Fruit fly (Drosophila melanogaster) whole organism, embryonic: ENCODE data around the gene Gr98b.

ENCODE experiments used
- Atf-2 ChIP-seq: fragments of 200-800 bp; sonication (Bioruptor generic); optimal IDR thresholded peaks from 2 replicates; lab custom pipeline; 2016; ENCODE audit warnings: missing biosample characterization, missing genetic modification characterization
- B-H2 ChIP-seq: fragments of 200-800 bp; sonication (Bioruptor generic); optimal IDR thresholded peaks from 2 replicates; lab custom pipeline; 2018; ENCODE audit warnings: missing biosample characterization, mild to moderate bottlenecking, missing genetic modification characterization
- BEAF-32 ChIP-seq: fragments of 200-800 bp; sonication (Bioruptor generic); optimal IDR thresholded peaks from 3 replicates; lab custom pipeline; 2017; ENCODE audit warnings: missing biosample characterization, missing genetic modification characterization, mild to moderate bottlenecking, moderate library complexity, missing genetic modification reagents
- Blimp-1 ChIP-seq: fragments of 200-800 bp; sonication (Bioruptor generic); optimal IDR thresholded peaks from 3 replicates; lab custom pipeline; 2018; ENCODE audit warnings: missing biosample characterization, missing genetic modification characterization, mild to moderate bottlenecking, moderate library complexity, missing genetic modification reagents
- BtbVII ChIP-seq: fragments of 200-800 bp; sonication (Bioruptor generic); optimal IDR thresholded peaks from 3 replicates; lab custom pipeline; 2017; ENCODE audit warnings: missing biosample characterization, mild to moderate bottlenecking, missing genetic modification characterization
- Bteb2 ChIP-seq: fragments of 200-800 bp; sonication (Bioruptor generic); optimal IDR thresholded peaks from 2 replicates; lab custom pipeline; 2016; ENCODE audit warnings: missing biosample characterization, missing genetic modification characterization
- CG10209 ChIP-seq: fragments of 200-800 bp; sonication (Bioruptor generic); optimal IDR thresholded peaks from 3 replicates; lab custom pipeline; 2017; ENCODE audit warnings: missing biosample characterization, mild to moderate bottlenecking, missing genetic modification characterization, missing genetic modification reagents
- CG1024 ChIP-seq: fragments of 200-800 bp; sonication (Bioruptor generic); IDR thresholded peaks from 2 replicates; pipeline ENCODE4 v1.3.6; 2022; ENCODE audit warnings: missing biosample characterization, missing genetic modification characterization
- CG10267 ChIP-seq: fragments of 200-800 bp; sonication (Bioruptor generic); optimal IDR thresholded peaks from 2 replicates; lab custom pipeline; 2018; ENCODE audit warnings: missing biosample characterization, mild to moderate bottlenecking, missing genetic modification characterization, moderate library complexity
- CG12942 ChIP-seq: fragments of 200-800 bp; sonication (Bioruptor generic); optimal IDR thresholded peaks from 3 replicates; lab custom pipeline; 2016; ENCODE audit warnings: missing biosample characterization, missing genetic modification characterization
- CG13296 ChIP-seq: fragments of 200-800 bp; sonication (Bioruptor generic); optimal IDR thresholded peaks from 3 replicates; lab custom pipeline; 2018; ENCODE audit warnings: missing biosample characterization, mild to moderate bottlenecking, missing genetic modification characterization
- CG15073 ChIP-seq: fragments of 200-800 bp; sonication (Bioruptor generic); optimal IDR thresholded peaks from 2 replicates; lab custom pipeline; 2016; ENCODE audit warnings: missing biosample characterization, missing genetic modification characterization
- CG16813 ChIP-seq: fragments of 200-800 bp; sonication (Bioruptor generic); IDR thresholded peaks from 3 replicates; pipeline ENCODE4 v1.3.6; 2022; ENCODE audit warnings: missing biosample characterization, missing genetic modification characterization; ENCODE audit not compliant: partially characterized antibody
- CG18476 ChIP-seq: fragments of 200-800 bp; sonication (Bioruptor generic); optimal IDR thresholded peaks from 2 replicates; lab custom pipeline; 2016; ENCODE audit warnings: missing biosample characterization, mild to moderate bottlenecking, missing genetic modification characterization
- CG31224 ChIP-seq: fragments of 200-800 bp; sonication (Bioruptor generic); IDR thresholded peaks from 2 replicates; pipeline ENCODE4 v1.3.6; 2022; ENCODE audit warnings: missing biosample characterization, missing genetic modification characterization
- CG3163 ChIP-seq: fragments of 200-800 bp; sonication (Bioruptor generic); optimal IDR thresholded peaks from 3 replicates; lab custom pipeline; 2016; ENCODE audit warnings: missing biosample characterization, missing genetic modification characterization
- CG3407 ChIP-seq: fragments of 200-800 bp; sonication (Bioruptor generic); optimal IDR thresholded peaks from 2 replicates; lab custom pipeline; 2018; ENCODE audit warnings: missing biosample characterization, mild to moderate bottlenecking, missing genetic modification characterization
- CG4328 ChIP-seq: fragments of 200-800 bp; sonication (Bioruptor generic); optimal IDR thresholded peaks from 3 replicates; lab custom pipeline; 2017; ENCODE audit warnings: missing biosample characterization, missing genetic modification reagents, missing genetic modification characterization
- CG4617 ChIP-seq: fragments of 200-800 bp; sonication (Bioruptor generic); optimal IDR thresholded peaks from 3 replicates; lab custom pipeline; 2016; ENCODE audit warnings: missing biosample characterization, missing genetic modification characterization, borderline replicate concordance
- CG5180 ChIP-seq: fragments of 200-800 bp; sonication (Bioruptor generic); optimal IDR thresholded peaks from 3 replicates; lab custom pipeline; 2017; ENCODE audit warnings: missing biosample characterization, missing genetic modification characterization, mild to moderate bottlenecking, moderate library complexity, missing genetic modification reagents
- CG6791 ChIP-seq: fragments of 200-800 bp; sonication (Bioruptor generic); IDR thresholded peaks from 3 replicates; pipeline ENCODE4 v1.3.6; 2022; ENCODE audit warnings: missing biosample characterization, missing genetic modification characterization; ENCODE audit not compliant: partially characterized antibody
- CG7839 ChIP-seq: fragments of 200-800 bp; sonication (Bioruptor generic); optimal IDR thresholded peaks from 3 replicates; lab custom pipeline; 2018; ENCODE audit warnings: missing biosample characterization, mild to moderate bottlenecking, missing genetic modification characterization, moderate library complexity
- CG8290 ChIP-seq, 3 experiments: fragments of 200-800 bp; sonication (Bioruptor generic); optimal IDR thresholded peaks; 2 replicates each; lab custom pipeline; 2016 to 2019; ENCODE audit warnings: missing biosample characterization in 3 of 3, missing genetic modification characterization in 3 of 3, mild to moderate bottlenecking in 2 of 3, moderate library complexity in 1 of 3
- CG9609 ChIP-seq: fragments of 200-800 bp; sonication (Bioruptor generic); optimal IDR thresholded peaks from 3 replicates; lab custom pipeline; 2016; ENCODE audit warnings: missing biosample characterization, missing genetic modification characterization
- Dbx ChIP-seq: fragments of 200-800 bp; sonication (Bioruptor generic); IDR thresholded peaks from 3 replicates; pipeline ENCODE4 v1.3.6; 2022; ENCODE audit warnings: missing biosample characterization, missing genetic modification characterization
- Doc3 ChIP-seq: fragments of 200-800 bp; sonication (Bioruptor generic); IDR thresholded peaks from 3 replicates; pipeline ENCODE4 v1.3.6; 2022; ENCODE audit warnings: missing biosample characterization, missing genetic modification characterization; ENCODE audit not compliant: partially characterized antibody
- Eip74EF ChIP-seq, 2 experiments: fragments of 200-800 bp in 1 of 2; fragments of >200 bp in 1 of 2; sonication (Bioruptor generic) in 1 of 2; optimal IDR thresholded peaks; 2 replicates each; lab custom pipeline; 2017 to 2019; ENCODE audit warnings: missing biosample characterization in 2 of 2, missing genetic modification characterization in 2 of 2, mild to moderate bottlenecking in 1 of 2, moderate library complexity in 1 of 2
- Ets65A ChIP-seq: fragments of 200-800 bp; sonication (Bioruptor generic); peaks from one replicate; lab custom pipeline; 2016; ENCODE audit warnings: missing biosample characterization, missing genetic modification characterization
- Ets97D ChIP-seq: fragments of 200-800 bp; sonication (Bioruptor generic); optimal IDR thresholded peaks from 3 replicates; lab custom pipeline; 2016; ENCODE audit warnings: missing biosample characterization, missing genetic modification characterization
- Gsc ChIP-seq: fragments of 200-800 bp; sonication (Bioruptor generic); IDR thresholded peaks from 2 replicates; pipeline ENCODE4 v1.3.6; 2022; ENCODE audit warnings: missing biosample characterization, missing genetic modification characterization
- Hr51 ChIP-seq, 2 experiments: fragments of 200-800 bp; sonication (Bioruptor generic); optimal IDR thresholded peaks; 2 replicates in 1 of 2; 3 replicates in 1 of 2; lab custom pipeline; 2016 to 2018; ENCODE audit warnings: missing biosample characterization in 2 of 2, missing genetic modification characterization in 2 of 2, mild to moderate bottlenecking in 1 of 2, moderate library complexity in 1 of 2
- Lhr ChIP-seq: fragments of 200-800 bp; sonication (Bioruptor generic); optimal IDR thresholded peaks from 3 replicates; lab custom pipeline; 2017; ENCODE audit warnings: mild to moderate bottlenecking, missing biosample characterization, missing genetic modification reagents, missing genetic modification characterization
- NC2α ChIP-seq: fragments of 200-800 bp; sonication (Bioruptor generic); optimal IDR thresholded peaks from 2 replicates; lab custom pipeline; 2016; ENCODE audit warnings: missing biosample characterization, missing genetic modification characterization
- Optix ChIP-seq: fragments of 200-800 bp; sonication (Bioruptor generic); IDR thresholded peaks from 3 replicates; pipeline ENCODE4 v1.3.6; 2022; ENCODE audit warnings: missing biosample characterization, missing genetic modification characterization
- Rfx ChIP-seq: fragments of 200-800 bp; sonication (Bioruptor generic); IDR thresholded peaks from 2 replicates; pipeline ENCODE4 v1.3.6; 2022; ENCODE audit warnings: missing biosample characterization, missing genetic modification characterization
- Side ChIP-seq: fragments of 200-800 bp; sonication (Bioruptor generic); optimal IDR thresholded peaks from 2 replicates; lab custom pipeline; 2016; ENCODE audit warnings: missing biosample characterization, missing genetic modification characterization
- br ChIP-seq: fragments of >200 bp; optimal IDR thresholded peaks from 2 replicates; lab custom pipeline; 2017
- btn ChIP-seq: fragments of 200-800 bp; sonication (Bioruptor generic); optimal IDR thresholded peaks from 2 replicates; lab custom pipeline; 2016; ENCODE audit warnings: missing biosample characterization, missing genetic modification characterization
- chn ChIP-seq: fragments of 200-800 bp; sonication (Bioruptor generic); optimal IDR thresholded peaks from 2 replicates; lab custom pipeline; 2016; ENCODE audit warnings: missing biosample characterization, missing genetic modification characterization
- exex ChIP-seq: fragments of 200-800 bp; sonication (Bioruptor generic); optimal IDR thresholded peaks from 4 replicates; lab custom pipeline; 2018; ENCODE audit warnings: missing biosample characterization, mild to moderate bottlenecking, missing genetic modification characterization, moderate library complexity
- lbe ChIP-seq: fragments of 200-800 bp; sonication (Bioruptor generic); optimal IDR thresholded peaks from 2 replicates; lab custom pipeline; 2016; ENCODE audit warnings: missing biosample characterization, mild to moderate bottlenecking, missing genetic modification characterization
- lilli ChIP-seq: fragments of 200-800 bp; sonication (Bioruptor generic); optimal IDR thresholded peaks from 3 replicates; lab custom pipeline; 2016; ENCODE audit warnings: missing biosample characterization, missing genetic modification characterization
- luna ChIP-seq: fragments of 200-800 bp; sonication (Bioruptor generic); optimal IDR thresholded peaks from 2 replicates; lab custom pipeline; 2016; ENCODE audit warnings: missing biosample characterization, missing genetic modification characterization
- odd ChIP-seq: fragments of 200-800 bp; sonication (Bioruptor generic); optimal IDR thresholded peaks from 2 replicates; lab custom pipeline; 2017; ENCODE audit warnings: missing biosample characterization, mild to moderate bottlenecking, missing genetic modification characterization
- otp ChIP-seq: fragments of 200-800 bp; sonication (Bioruptor generic); IDR thresholded peaks from 3 replicates; pipeline ENCODE4, ENCODE4 v1.3.6; 2022; ENCODE audit warnings: missing biosample characterization, missing genetic modification characterization
- pb ChIP-seq: fragments of 200-800 bp; sonication (Bioruptor generic); optimal IDR thresholded peaks from 3 replicates; lab custom pipeline; 2016; ENCODE audit warnings: missing biosample characterization, missing genetic modification characterization
- run ChIP-seq: fragments of 200-800 bp; sonication (Bioruptor generic); optimal IDR thresholded peaks from 3 replicates; lab custom pipeline; 2018; ENCODE audit warnings: missing biosample characterization, mild to moderate bottlenecking, missing genetic modification characterization
- tgo ChIP-seq: fragments of 200-800 bp; sonication (Bioruptor generic); IDR thresholded peaks from 3 replicates; pipeline ENCODE4 v1.3.6; 2022; ENCODE audit warnings: missing biosample characterization, missing genetic modification characterization
- usp ChIP-seq: fragments of >200 bp; optimal IDR thresholded peaks from 2 replicates; lab custom pipeline; 2017; ENCODE audit warnings: missing biosample characterization, missing genetic modification characterization
- wdn ChIP-seq: fragments of 200-800 bp; sonication (Bioruptor generic); IDR thresholded peaks from 2 replicates; pipeline ENCODE4 v1.3.6; 2022; ENCODE audit warnings: missing biosample characterization, missing genetic modification characterization

Gene Gr98b

DNA sequence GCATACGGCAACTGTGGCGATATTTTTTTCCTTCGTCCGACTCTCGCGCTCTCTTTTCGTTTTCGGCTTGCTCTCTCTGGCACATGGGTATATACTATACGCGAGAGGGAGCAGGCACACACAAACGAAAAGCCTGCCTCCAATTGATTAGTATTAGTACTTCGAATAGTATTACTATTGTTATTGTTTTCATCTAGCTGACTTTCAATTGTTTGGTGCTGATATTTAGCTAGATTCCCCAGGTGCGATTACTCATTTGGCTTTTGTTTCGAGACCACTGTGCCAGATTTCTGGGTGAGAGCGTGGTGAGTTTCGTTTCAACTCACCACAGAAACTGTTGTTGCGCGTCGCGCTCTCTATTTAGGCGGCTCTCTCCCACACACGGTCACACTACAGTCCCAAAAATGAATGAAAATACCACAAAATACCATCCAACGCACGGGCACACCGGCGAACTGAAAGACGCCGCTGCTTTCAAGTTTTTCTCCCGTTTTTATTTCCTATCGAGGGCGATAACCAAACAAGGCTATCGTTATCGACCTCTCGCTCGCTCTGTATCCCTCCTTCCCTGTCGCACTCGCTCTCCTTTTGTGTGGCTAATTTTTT lies 39.1 kb downstream of the Gr98b start (continued):
- TF ChIP-seq tgo (GFP tag; lab: Robert Waterston, UW), result no peak
- peak; percentile 8 for TF ChIP-seq btn (GFP tag; lab: Kevin White, UChicago)
- no peak for TF ChIP-seq Optix (GFP tag; lab: Robert Waterston, UW)
- TF ChIP-seq CG4328 (GFP tag; lab: Kevin White, UChicago), result peak; percentile 81
- no peak for TF ChIP-seq CG16813
- peak in 1 of 2 experiments; percentile 68 for TF ChIP-seq Eip74EF (GFP tag; optimal IDR thresholded peaks at IDR 0.05; lab: Kevin White, UChicago)
- TF ChIP-seq lbe (GFP tag; lab: Kevin White, UChicago), result peak; percentile 79
- TF ChIP-seq odd, result peak; percentile 66
- TF ChIP-seq CG1024, result no peak
- peak; percentile 8 for TF ChIP-seq CG12942 (GFP tag; lab: Kevin White, UChicago)
- TF ChIP-seq CG3407 (GFP tag; lab: Kevin White, UChicago), result no peak
- TF ChIP-seq chn (GFP tag; lab: Kevin White, UChicago), result peak; percentile 54
- TF ChIP-seq BtbVII, result peak; percentile 78
- no peak for TF ChIP-seq br (lab: Kevin White, UChicago)
- TF ChIP-seq Side, result peak; percentile 46
- no peak for TF ChIP-seq usp (GFP tag; lab: Kevin White, UChicago)
- TF ChIP-seq CG31224, result no peak
- peak; percentile 45 for TF ChIP-seq CG3163 (GFP tag; lab: Kevin White, UChicago)
- TF ChIP-seq Ets65A (GFP tag; lab: Kevin White, UChicago), result peak; percentile 93
- TF ChIP-seq Bteb2 (GFP tag; lab: Kevin White, UChicago), result no peak
- peak; percentile 63 for TF ChIP-seq Blimp-1 (GFP tag; lab: Kevin White, UChicago)
- TF ChIP-seq Atf-2 (GFP tag; lab: Kevin White, UChicago), result peak; percentile 54
- peak; percentile 47 for TF ChIP-seq run (tag; lab: Kevin White, UChicago)
- peak; percentile 70 for TF ChIP-seq Lhr
- TF ChIP-seq CG9609 (GFP tag; lab: Kevin White, UChicago), result peak; percentile 3
- no peak for TF ChIP-seq Rfx
- no peak for TF ChIP-seq NC2α (GFP tag; lab: Kevin White, UChicago)
- peak; percentile 71 for TF ChIP-seq exex (tag; lab: Kevin White, UChicago)
- TF ChIP-seq CG18476 (GFP tag; lab: Kevin White, UChicago), result peak; percentile 37
- TF ChIP-seq otp (GFP tag; lab: Robert Waterston, UW), result no peak
- no peak for TF ChIP-seq CG8290 (GFP tag; optimal IDR thresholded peaks at IDR 0.05; lab: Kevin White, UChicago)
- TF ChIP-seq CG8290 (tag; optimal IDR thresholded peaks at IDR 0.05; lab: Kevin White, UChicago), result peak in 1 of 2 experiments; percentile 88
- TF ChIP-seq CG5180 (GFP tag; lab: Kevin White, UChicago), result peak; percentile 58
- peak; percentile 44 for TF ChIP-seq BEAF-32 (GFP tag; lab: Kevin White, UChicago)
- no peak for TF ChIP-seq CG6791 (GFP tag; lab: Robert Waterston, UW)
- TF ChIP-seq wdn, result no peak
- peak; percentile 84 for TF ChIP-seq CG13296
- TF ChIP-seq lilli, result peak; percentile 80
- TF ChIP-seq CG7839 (tag; lab: Kevin White, UChicago), result peak; percentile 48
- TF ChIP-seq Hr51 (GFP tag; optimal IDR thresholded peaks at IDR 0.05; lab: Kevin White, UChicago), result peak; percentile 5 to 75
- TF ChIP-seq Gsc, result no peak
- peak; percentile 89 for TF ChIP-seq Ets97D
- no peak for TF ChIP-seq luna (GFP tag; lab: Kevin White, UChicago)
- TF ChIP-seq CG15073 (GFP tag; lab: Kevin White, UChicago), result no peak
- TF ChIP-seq CG10267 (tag; lab: Kevin White, UChicago), result peak; percentile 28
- TF ChIP-seq B-H2 (GFP tag; lab: Kevin White, UChicago), result peak; percentile 55
- TF ChIP-seq pb, result no peak
- no peak for TF ChIP-seq Doc3
- TF ChIP-seq CG10209 (GFP tag; lab: Kevin White, UChicago), result peak; percentile 21
- no peak for TF ChIP-seq CG4617
- TF ChIP-seq Dbx, result no peak
